Worm (Caenorhabditis elegans) whole organism, L2 larva: Measurements from ENCODE around the gene klp-6.
"Not testable (repeated sequence)": the region's sequence is repeated elsewhere in the genome, so short reads cannot be mapped to it uniquely, and the experiment has no call there.

Experiments used
- C34F6.9 ChIP-seq: fragments of 150-350 bp; optimal IDR thresholded peaks from 2 replicates; lab custom pipeline; 2014; ENCODE audit warnings: missing biosample characterization, missing genetic modification characterization
- F13H6.1 ChIP-seq: sonication (generic microtip); optimal IDR thresholded peaks from 2 replicates; lab custom pipeline; 2016; ENCODE audit warnings: missing genetic modification characterization, missing compliant biosample characterization
- R02D3.7 ChIP-seq: fragments of 150-350 bp; optimal IDR thresholded peaks from 2 replicates; lab custom pipeline; 2014; ENCODE audit warnings: missing biosample characterization, missing genetic modification characterization
- Y55F3AM.14 ChIP-seq: fragments of 200-800 bp; sonication (Bioruptor generic); optimal IDR thresholded peaks from 2 replicates; lab custom pipeline; 2018; ENCODE audit warnings: mild to moderate bottlenecking, missing genetic modification characterization, missing compliant biosample characterization
- ZK546.5 ChIP-seq: sonication (generic microtip); optimal IDR thresholded peaks from 2 replicates; lab custom pipeline; 2017; ENCODE audit warnings: missing biosample characterization, missing genetic modification characterization
- aly-2 ChIP-seq: fragments of 150-350 bp; optimal IDR thresholded peaks from 2 replicates; lab custom pipeline; 2014; ENCODE audit warnings: missing biosample characterization, missing genetic modification characterization
- ama-1 ChIP-seq: fragments of 150-350 bp; optimal IDR thresholded peaks from 2 replicates; lab custom pipeline; 2018; ENCODE audit warnings: inconsistent platforms
- ceh-16 ChIP-seq: fragments of 150-350 bp; optimal IDR thresholded peaks from 2 replicates; lab custom pipeline; 2014; ENCODE audit warnings: missing biosample characterization, missing genetic modification characterization
- ceh-82 ChIP-seq: fragments of 150-350 bp; optimal IDR thresholded peaks from 2 replicates; lab custom pipeline; 2014; ENCODE audit warnings: missing biosample characterization, missing genetic modification characterization
- crh-2 ChIP-seq: sonication (generic microtip); optimal IDR thresholded peaks from 2 replicates; lab custom pipeline; 2017; ENCODE audit warnings: missing biosample characterization, missing genetic modification characterization
- egl-27 ChIP-seq: sonication (generic microtip); optimal IDR thresholded peaks from 3 replicates; lab custom pipeline; 2017; ENCODE audit warnings: missing biosample characterization, missing genetic modification reagents, missing genetic modification characterization
- elt-1 ChIP-seq: fragments of 150-350 bp; optimal IDR thresholded peaks from 2 replicates; lab custom pipeline; 2014; ENCODE audit warnings: missing biosample characterization, missing genetic modification characterization
- elt-3 ChIP-seq: sonication (generic microtip); optimal IDR thresholded peaks from 2 replicates; lab custom pipeline; 2017; ENCODE audit warnings: missing biosample characterization, missing genetic modification characterization
- fos-1 ChIP-seq: fragments of 150-350 bp; optimal IDR thresholded peaks from 2 replicates; lab custom pipeline; 2014; ENCODE audit warnings: missing biosample characterization, missing genetic modification characterization
- gmeb-1 ChIP-seq: fragments of 150-350 bp; optimal IDR thresholded peaks from 2 replicates; lab custom pipeline; 2014; ENCODE audit warnings: missing biosample characterization, missing genetic modification characterization
- lin-11 ChIP-seq: fragments of 150-350 bp; sonication (generic microtip); optimal IDR thresholded peaks from 2 replicates; lab custom pipeline; 2014; ENCODE audit warnings: missing biosample characterization, missing genetic modification characterization, inconsistent platforms, mixed read lengths
- lin-13 ChIP-seq: fragments of 150-350 bp; optimal IDR thresholded peaks from 2 replicates; lab custom pipeline; 2014; ENCODE audit warnings: missing biosample characterization, missing genetic modification reagents, missing genetic modification characterization
- lsy-2 ChIP-seq, 2 experiments: fragments of 150-350 bp in 1 of 2; sonication (generic microtip) in 1 of 2; optimal IDR thresholded peaks; 2 replicates each; lab custom pipeline; 2014 to 2017; ENCODE audit warnings: missing biosample characterization in 2 of 2, missing genetic modification characterization in 2 of 2
- mab-5 ChIP-seq: fragments of 150-350 bp; optimal IDR thresholded peaks from 2 replicates; lab custom pipeline; 2014; ENCODE audit warnings: missing biosample characterization, missing genetic modification characterization
- mdl-1 ChIP-seq, 2 experiments: fragments of 150-350 bp in 1 of 2; sonication (generic microtip) in 1 of 2; optimal IDR thresholded peaks; 2 replicates each; lab custom pipeline; 2017; ENCODE audit warnings: missing biosample characterization in 2 of 2, missing genetic modification characterization in 2 of 2
- nhr-10 ChIP-seq: sonication (generic microtip); optimal IDR thresholded peaks from 2 replicates; lab custom pipeline; 2017; ENCODE audit warnings: missing biosample characterization, missing genetic modification characterization
- nhr-11 ChIP-seq: fragments of 150-350 bp; optimal IDR thresholded peaks from 2 replicates; lab custom pipeline; 2014; ENCODE audit warnings: missing biosample characterization, missing genetic modification characterization
- nhr-12 ChIP-seq: fragments of 150-350 bp; optimal IDR thresholded peaks from 2 replicates; lab custom pipeline; 2014; ENCODE audit warnings: missing biosample characterization, missing genetic modification characterization
- nhr-129 ChIP-seq: fragments of 150-350 bp; optimal IDR thresholded peaks from 2 replicates; lab custom pipeline; 2014; ENCODE audit warnings: missing biosample characterization, missing genetic modification characterization
- nhr-21 ChIP-seq: fragments of 150-350 bp; optimal IDR thresholded peaks from 2 replicates; lab custom pipeline; 2014; ENCODE audit warnings: missing biosample characterization, missing genetic modification characterization
- nhr-23 ChIP-seq: fragments of 150-350 bp; optimal IDR thresholded peaks from 2 replicates; lab custom pipeline; 2014; ENCODE audit warnings: missing biosample characterization, missing genetic modification reagents, missing genetic modification characterization
- nhr-237 ChIP-seq: fragments of 150-350 bp; optimal IDR thresholded peaks from 2 replicates; lab custom pipeline; 2014; ENCODE audit warnings: missing biosample characterization, missing genetic modification characterization
- nhr-25 ChIP-seq: fragments of 150-350 bp; sonication (generic microtip); optimal IDR thresholded peaks from 3 replicates; lab custom pipeline; 2014; ENCODE audit warnings: missing biosample characterization, missing genetic modification characterization
- nhr-77 ChIP-seq: fragments of 150-350 bp; optimal IDR thresholded peaks from 2 replicates; lab custom pipeline; 2014; ENCODE audit warnings: missing biosample characterization, missing genetic modification characterization
- sem-4 ChIP-seq: fragments of 150-350 bp; optimal IDR thresholded peaks from 2 replicates; lab custom pipeline; 2014; ENCODE audit warnings: missing biosample characterization, missing genetic modification reagents, missing genetic modification characterization
- sma-3 ChIP-seq: sonication (generic microtip); optimal IDR thresholded peaks from 2 replicates; lab custom pipeline; 2016; ENCODE audit warnings: missing genetic modification reagents, missing genetic modification characterization, missing compliant biosample characterization
- sma-9 ChIP-seq, 2 experiments: fragments of 150-350 bp in 1 of 2; sonication (generic microtip) in 1 of 2; optimal IDR thresholded peaks; 2 replicates each; lab custom pipeline; 2014 to 2016; ENCODE audit warnings: missing genetic modification characterization in 2 of 2, mild to moderate bottlenecking in 1 of 2, missing biosample characterization in 1 of 2, missing compliant biosample characterization in 1 of 2, missing genetic modification reagents in 1 of 2, moderate library complexity in 1 of 2
- snpc-4 ChIP-seq: fragments of 150-350 bp; optimal IDR thresholded peaks from 2 replicates; lab custom pipeline; 2014; ENCODE audit warnings: missing biosample characterization, missing genetic modification characterization
- unc-55 ChIP-seq: fragments of 150-350 bp; sonication (generic microtip); optimal IDR thresholded peaks from 3 replicates; lab custom pipeline; 2014; ENCODE audit warnings: missing biosample characterization, missing genetic modification reagents, missing genetic modification characterization
- ztf-1 ChIP-seq: fragments of 200-800 bp; sonication (Bioruptor generic); conservative IDR thresholded peaks from 2 replicates; pipeline ENCODE4 v1.3.6; 2022; ENCODE audit warnings: missing genetic modification characterization, missing compliant biosample characterization
- ztf-11 ChIP-seq: sonication (generic microtip); optimal IDR thresholded peaks from 2 replicates; lab custom pipeline; 2017; ENCODE audit warnings: missing biosample characterization, missing genetic modification characterization
- ztf-4 ChIP-seq: fragments of 150-350 bp; optimal IDR thresholded peaks from 2 replicates; lab custom pipeline; 2014; ENCODE audit warnings: missing biosample characterization, missing genetic modification characterization

klp-6 gene

ce11 chrIII:5026366-5026765, 4.4 kb upstream of the klp-6 start:
- TF ChIP-seq ztf-11 (tag; lab: Kevin White, UChicago) (no peak), ZK546.5 (no peak), elt-3 (tag; lab: Kevin White, UChicago) (no peak), nhr-77 (tag; lab: Kevin White, UChicago) (no peak), ztf-1 (no peak), sma-3 (no peak), F13H6.1 (tag; lab: Kevin White, UChicago) (no peak), elt-1 (tag; lab: Kevin White, UChicago) (no peak), sem-4 (tag; lab: Kevin White, UChicago) (no peak), mdl-1 (tag; optimal IDR thresholded peaks at IDR 0.05; lab: Kevin White, UChicago) (no peak), ceh-16 (tag; lab: Kevin White, UChicago) (no peak), R02D3.7 (tag; lab: Kevin White, UChicago) (no peak)

DNA sequence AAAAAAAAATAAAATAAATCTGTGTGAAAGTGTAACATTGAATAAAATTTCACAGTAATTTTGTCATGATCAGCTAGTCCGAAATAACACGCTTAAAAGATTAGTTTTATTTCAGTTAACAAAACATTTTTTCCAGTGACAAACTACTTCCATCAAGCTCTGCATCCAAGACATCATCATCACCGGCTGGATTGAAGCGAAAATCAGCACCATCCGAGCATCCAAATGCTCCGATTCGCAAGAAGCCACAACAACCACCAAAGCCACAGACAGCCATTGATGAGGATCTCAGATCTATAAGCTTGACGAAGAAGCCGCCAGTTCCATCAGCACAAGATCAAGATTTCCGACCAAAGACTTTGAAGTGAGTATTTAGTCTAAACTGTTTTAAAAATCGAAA, 3.5 kb upstream of the klp-6 start:
- TF ChIP-seq nhr-25 (tag; lab: Kevin White, UChicago) (peak; percentile 14), C34F6.9 (tag; lab: Kevin White, UChicago) (no peak)

- TF ChIP-seq egl-27 (tag; lab: Kevin White, UChicago) (peak; percentile 24), unc-55 (GFP tag; lab: Kevin White, UChicago) (peak; percentile 45), C34F6.9 (tag; lab: Kevin White, UChicago) (peak; percentile 30), lin-13 (GFP tag; lab: Kevin White, UChicago) (peak; percentile 76), snpc-4 (peak; percentile 27), Y55F3AM.14 (peak; percentile 70), fos-1 (tag; lab: Kevin White, UChicago) (peak; percentile 88), ztf-4 (tag; lab: Kevin White, UChicago) (peak; percentile 28), sem-4 (tag; lab: Kevin White, UChicago) (peak; percentile 47), mab-5 (tag; lab: Kevin White, UChicago) (peak; percentile 7), gmeb-1 (peak; percentile 47), nhr-21 (peak; percentile 77), sma-9 (GFP tag; optimal IDR thresholded peaks at IDR 0.05; lab: Kevin White, UChicago) (peak; percentile 50), crh-2 (peak; percentile 77), F13H6.1 (tag; lab: Kevin White, UChicago) (peak; percentile 89), nhr-129 (tag; lab: Kevin White, UChicago) (peak; percentile 49), sma-3 (peak; percentile 75), mdl-1 (tag; optimal IDR thresholded peaks at IDR 0.05; lab: Kevin White, UChicago) (peak in 1 of 2 experiments; percentile 43), lsy-2 (tag; optimal IDR thresholded peaks at IDR 0.05; lab: Kevin White, UChicago) (peak; percentile 66 to 72), lin-11 (tag; lab: Kevin White, UChicago) (peak; percentile 49), nhr-25 (tag; lab: Kevin White, UChicago) (peak; percentile 50)
- not testable (repeated sequence) for TF ChIP-seq sma-9 (tag; optimal IDR thresholded peaks at IDR 0.05; lab: Kevin White, UChicago)
Observed at ce11 chrIII:5031375-5031836, 677 bp downstream of the klp-6 start.

- TF ChIP-seq lin-11 (tag; lab: Kevin White, UChicago), result no peak
- TF ChIP-seq ama-1, result no peak
- TF ChIP-seq ceh-82 (tag; lab: Kevin White, UChicago), result no peak
- no peak for TF ChIP-seq nhr-11 (tag; lab: Kevin White, UChicago)
- TF ChIP-seq sem-4 (tag; lab: Kevin White, UChicago), result no peak
- TF ChIP-seq nhr-12 (tag; lab: Kevin White, UChicago), result no peak
- TF ChIP-seq nhr-10 (tag; lab: Kevin White, UChicago), result no peak
- no peak for TF ChIP-seq unc-55 (GFP tag; lab: Kevin White, UChicago)
- no peak for TF ChIP-seq sma-9 (GFP tag; optimal IDR thresholded peaks at IDR 0.05; lab: Kevin White, UChicago)
- TF ChIP-seq sma-9 (tag; optimal IDR thresholded peaks at IDR 0.05; lab: Kevin White, UChicago), result no peak
- no peak for TF ChIP-seq nhr-237
- TF ChIP-seq nhr-23 (tag; lab: Kevin White, UChicago), result no peak
- TF ChIP-seq aly-2 (tag; lab: Kevin White, UChicago), result no peak
- no peak for TF ChIP-seq lsy-2 (tag; optimal IDR thresholded peaks at IDR 0.05; lab: Kevin White, UChicago)
Observed at ce11 chrIII:5036158-5036557, 5.4 kb downstream of the klp-6 start, which contains the start of gene C45G9.6. C45G9.6 (plus strand) TSS chrIII:5036458.
